Fruit fly (Drosophila melanogaster) whole organism, adult: ENCODE results near the gene CG32453.

Experiments
- CG11617 ChIP-seq: fragments of 200-800 bp; sonication (Bioruptor generic); optimal IDR thresholded peaks from 2 replicates; lab custom pipeline; 2017; ENCODE audit warnings: mild to moderate bottlenecking, missing biosample characterization, missing genetic modification reagents, missing genetic modification characterization
- CG14711 ChIP-seq: fragments of 200-800 bp; sonication (Bioruptor generic); optimal IDR thresholded peaks from 2 replicates; lab custom pipeline; 2018; ENCODE audit warnings: missing biosample characterization, mild to moderate bottlenecking, missing genetic modification characterization, moderate library complexity
- CG1620 ChIP-seq: fragments of 200-800 bp; sonication (Bioruptor generic); optimal IDR thresholded peaks from 2 replicates; lab custom pipeline; 2016; ENCODE audit warnings: missing biosample characterization, missing genetic modification characterization
- Crg-1 ChIP-seq: fragments of 200-800 bp; sonication (Bioruptor generic); optimal IDR thresholded peaks from 2 replicates; lab custom pipeline; 2016; ENCODE audit warnings: missing biosample characterization, missing genetic modification characterization
- Hr96 ChIP-seq: fragments of 200-800 bp; sonication (Bioruptor generic); optimal IDR thresholded peaks from 2 replicates; lab custom pipeline; 2016; ENCODE audit warnings: missing biosample characterization, missing genetic modification characterization
- bab1 ChIP-seq: fragments of 200-800 bp; sonication (Bioruptor generic); optimal IDR thresholded peaks from 3 replicates; lab custom pipeline; 2019; ENCODE audit warnings: missing biosample characterization, mild to moderate bottlenecking, missing genetic modification characterization, moderate library complexity
- cic ChIP-seq: fragments of 200-800 bp; sonication (Bioruptor generic); optimal IDR thresholded peaks from 2 replicates; lab custom pipeline; 2017; ENCODE audit warnings: missing biosample characterization, mild to moderate bottlenecking, missing genetic modification characterization, moderate library complexity
- cnc ChIP-seq, 2 experiments: fragments of >200 bp; optimal IDR thresholded peaks; 2 replicates each; lab custom pipeline; 2017
- ovo ChIP-seq: fragments of 200-800 bp; sonication (Bioruptor generic); optimal IDR thresholded peaks from 2 replicates; lab custom pipeline; 2016; ENCODE audit warnings: missing biosample characterization, missing genetic modification characterization
- pad ChIP-seq: fragments of 200-800 bp; sonication (Bioruptor generic); optimal IDR thresholded peaks from 3 replicates; lab custom pipeline; 2017; ENCODE audit warnings: missing biosample characterization, missing genetic modification characterization, mild to moderate bottlenecking, moderate library complexity, missing genetic modification reagents
- tj ChIP-seq: fragments of 200-800 bp; sonication (Bioruptor generic); optimal IDR thresholded peaks from 3 replicates; lab custom pipeline; 2017; ENCODE audit warnings: missing biosample characterization, mild to moderate bottlenecking, missing genetic modification characterization, moderate library complexity
- toe ChIP-seq: fragments of 200-800 bp; sonication (Bioruptor generic); optimal IDR thresholded peaks from 2 replicates; lab custom pipeline; 2016; ENCODE audit warnings: missing biosample characterization, missing genetic modification characterization

- TF ChIP-seq cic, result no peak
- no peak for TF ChIP-seq CG1620
- no peak for TF ChIP-seq pad
- no peak for TF ChIP-seq bab1 (GFP tag; lab: Kevin White, UChicago)
- TF ChIP-seq cnc (optimal IDR thresholded peaks at IDR 0.05; lab: Kevin White, UChicago), result no peak
- no peak for TF ChIP-seq ovo (GFP tag; lab: Kevin White, UChicago)
- no peak for TF ChIP-seq CG11617 (GFP tag; lab: Kevin White, UChicago)
- TF ChIP-seq tj, result no peak
- TF ChIP-seq Crg-1 (GFP tag; lab: Kevin White, UChicago), result no peak
- TF ChIP-seq toe, result no peak
- TF ChIP-seq Hr96, result no peak
- TF ChIP-seq CG14711 (tag; lab: Kevin White, UChicago), result no peak
Measured at dm6 chr3L:22711855-22712254, 14.8 kb downstream of the CG32453 start, which contains the start of gene CG11370.
